Fruit fly (Drosophila melanogaster): ENCODE data around the gene CG9692.

CG9692 gene

DNA sequence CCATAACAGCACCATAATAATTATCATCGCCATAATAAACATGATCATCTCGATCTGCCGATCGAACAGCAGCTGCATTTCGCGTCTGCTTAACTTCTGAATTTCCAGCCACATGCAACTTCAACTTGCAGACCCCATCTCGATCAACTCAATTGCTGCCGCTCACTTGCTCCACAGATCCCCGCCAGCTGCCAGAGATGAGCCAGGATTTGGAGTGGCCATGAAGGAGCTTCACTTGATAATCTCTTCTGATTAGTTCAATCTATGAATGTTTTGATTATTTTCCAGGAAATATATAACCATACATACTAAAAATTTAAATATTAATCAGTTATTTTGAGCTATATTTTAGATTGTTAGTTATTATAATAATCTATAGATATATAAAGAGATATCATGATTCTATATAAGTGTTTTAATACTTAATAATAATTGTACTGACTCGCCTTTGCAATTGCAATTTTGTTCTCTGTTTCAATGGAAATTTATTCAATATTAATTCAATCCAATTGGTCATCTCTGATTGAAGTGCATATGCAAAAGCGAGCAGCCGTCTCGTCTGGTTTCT, 46.8 kb downstream of the CG9692 start:
- TF ChIP-seq Sin3A (optimal IDR thresholded peaks at IDR 0.05) (no peak), h (optimal IDR thresholded peaks at IDR 0.05) (no peak), ttk (optimal IDR thresholded peaks at IDR 0.05) (no peak), Myc (optimal IDR thresholded peaks at IDR 0.05) (no peak), psq (optimal IDR thresholded peaks at IDR 0.05) (no peak)

- TF ChIP-seq ttk (optimal IDR thresholded peaks at IDR 0.05) (no peak), Sin3A (optimal IDR thresholded peaks at IDR 0.05) (no peak), Myc (optimal IDR thresholded peaks at IDR 0.05) (no peak), h (optimal IDR thresholded peaks at IDR 0.05) (no peak), psq (optimal IDR thresholded peaks at IDR 0.05) (no peak), insv (optimal IDR thresholded peaks at IDR 0.05) (no peak)
These were observed 47.8 kb downstream of the CG9692 start for dm6 chr3L:16752402-16753096.

- TF ChIP-seq Sin3A (optimal IDR thresholded peaks at IDR 0.05), result no peak
- no peak for TF ChIP-seq insv (optimal IDR thresholded peaks at IDR 0.05)
- no peak for TF ChIP-seq h (optimal IDR thresholded peaks at IDR 0.05)
- no peak for TF ChIP-seq ttk (optimal IDR thresholded peaks at IDR 0.05)
- TF ChIP-seq psq (optimal IDR thresholded peaks at IDR 0.05), result no peak
- TF ChIP-seq Myc (optimal IDR thresholded peaks at IDR 0.05), result no peak
These were observed 50.4 kb downstream of the CG9692 start, which contains the start of gene CG42852 for dm6 chr3L:16755189-16755588. TSS of gene CG42852 (plus strand) at chr3L:16755489.
